Fruit fly (Drosophila melanogaster): ENCODE results near the gene CG17991.

DNA sequence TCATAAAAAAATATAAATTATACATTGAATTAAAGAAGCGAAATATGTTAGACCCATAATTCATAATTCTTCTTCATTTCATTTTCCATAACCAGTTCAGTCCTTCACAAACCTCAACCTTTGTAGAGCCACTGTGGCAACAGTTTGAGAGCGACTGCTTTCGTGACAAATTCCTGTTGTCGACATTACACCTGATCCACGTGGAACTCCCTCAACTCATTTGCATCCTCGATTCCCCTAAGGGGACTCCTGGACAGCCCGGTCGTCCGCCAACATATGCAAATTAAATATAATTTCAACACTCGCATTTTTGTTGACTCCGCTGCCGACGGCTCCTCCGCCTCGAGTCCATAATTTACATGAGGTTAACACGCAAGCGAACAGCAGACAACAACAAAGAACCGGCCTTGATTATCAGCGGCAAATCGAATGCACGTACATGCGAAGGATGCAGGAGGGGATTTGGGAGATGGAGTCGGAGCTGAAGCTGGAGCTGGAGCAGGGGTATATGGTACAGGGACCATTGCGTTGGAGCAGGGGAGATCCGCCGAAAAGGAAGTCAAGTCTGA, 14.9 kb upstream of the CG17991 start:
- TF ChIP-seq CG1620 (GFP tag; optimal IDR thresholded peaks at IDR 0.05): no peak
- TF ChIP-seq kay (GFP tag; ENCODE audit: borderline replicate concordance): no peak
- no peak for TF ChIP-seq tj (GFP tag; optimal IDR thresholded peaks at IDR 0.05)
- no peak for TF ChIP-seq CG12768 (GFP tag; optimal IDR thresholded peaks at IDR 0.05)
- no peak for TF ChIP-seq CG7045 (GFP tag; optimal IDR thresholded peaks at IDR 0.05)
